Worm (Caenorhabditis elegans): Measurements from ENCODE around the gene lurp-1.

The lurp-1 gene

DNA sequence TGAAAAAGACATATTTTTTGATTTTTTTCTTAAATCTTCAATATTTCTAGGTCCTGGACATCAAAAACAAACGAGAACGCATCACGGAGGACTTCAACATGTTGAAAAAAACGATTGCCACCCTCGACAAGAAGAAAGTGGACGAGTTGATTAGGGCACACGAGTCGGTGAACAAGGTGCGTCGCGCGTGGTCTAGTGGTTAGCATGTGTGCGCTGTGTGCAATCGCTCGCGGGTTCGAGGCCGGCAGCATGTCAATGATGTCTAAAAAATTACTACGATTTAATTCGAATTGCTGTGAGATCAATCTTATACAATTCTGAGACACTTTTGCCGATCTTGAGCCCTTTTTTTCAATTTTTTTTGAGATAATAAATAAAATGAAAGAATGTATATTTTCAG, 40.7 kb upstream of the lurp-1 start (continued):
- TF ChIP-seq skn-1 (tag; optimal IDR thresholded peaks at IDR 0.05) (no peak), egl-43 (GFP tag; IDR thresholded peaks at IDR 0.05) (peak; percentile 94), unc-39 (tag; optimal IDR thresholded peaks at IDR 0.05) (no peak), dmd-9 (GFP tag; IDR thresholded peaks at IDR 0.05) (peak; percentile 79; the same call in 1 of the 2 replicates), ZK546.5 (tag; optimal IDR thresholded peaks at IDR 0.05) (no peak), nhr-77 (tag; optimal IDR thresholded peaks at IDR 0.05) (peak; percentile 34), fkh-10 (GFP tag; optimal IDR thresholded peaks at IDR 0.05) (peak; percentile 41), hlh-30 (tag; optimal IDR thresholded peaks at IDR 0.05; ENCODE audit: insufficient read depth) (peak; percentile 86), lim-7 (GFP tag; IDR thresholded peaks at IDR 0.05) (peak; percentile 89), daf-16 (GFP tag; optimal IDR thresholded peaks at IDR 0.05) (peak; percentile 64 to 83), daf-16 (tag; optimal IDR thresholded peaks at IDR 0.05) (peak; percentile 68), ceh-32 (tag; optimal IDR thresholded peaks at IDR 0.05; ENCODE audit: poor library complexity) (peak; percentile 57), lin-13 (GFP tag; optimal IDR thresholded peaks at IDR 0.05) (peak; percentile 68), D1046.2 (GFP tag; IDR thresholded peaks at IDR 0.05) (peak; percentile 92), F10B5.3 (tag; optimal IDR thresholded peaks at IDR 0.05) (peak; percentile 11), mep-1 (tag; optimal IDR thresholded peaks at IDR 0.05) (peak; percentile 93), nhr-48 (tag; optimal IDR thresholded peaks at IDR 0.05) (peak; percentile 55), tra-1 (GFP tag; IDR thresholded peaks at IDR 0.05) (peak; percentile 79), ztf-11 (tag; optimal IDR thresholded peaks at IDR 0.05) (peak; percentile 9), zip-2 (tag; optimal IDR thresholded peaks at IDR 0.05) (peak; percentile 42), daf-19 (GFP tag; conservative IDR thresholded peaks at IDR 0.05) (no peak), gei-8 (GFP tag; optimal IDR thresholded peaks at IDR 0.05) (peak; percentile 60), ztf-7 (tag; optimal IDR thresholded peaks at IDR 0.05) (peak; percentile 69), jun-1 (tag; optimal IDR thresholded peaks at IDR 0.05) (no peak), mdt-29 (GFP tag; IDR thresholded peaks at IDR 0.05) (peak; percentile 65), spr-3 (GFP tag; optimal IDR thresholded peaks at IDR 0.05) (peak; percentile 77), arid-1 (GFP tag; conservative IDR thresholded peaks at IDR 0.05) (peak; percentile 95), R02D3.7 (tag; optimal IDR thresholded peaks at IDR 0.05) (peak; percentile 18), hmg-1.1 (GFP tag; IDR thresholded peaks at IDR 0.05) (peak; percentile 94), ceh-82 (tag; optimal IDR thresholded peaks at IDR 0.05) (no peak), F49E8.2 (tag; optimal IDR thresholded peaks at IDR 0.05; ENCODE audit: borderline replicate concordance) (peak; percentile 79), unc-62 (GFP tag; optimal IDR thresholded peaks at IDR 0.05 in 1 of 2) (peak in 1 of 2 experiments; percentile 97), unc-62 (tag; optimal IDR thresholded peaks at IDR 0.05) (no peak), aha-1 (tag) (peak; percentile 98), dpl-1 (GFP tag; optimal IDR thresholded peaks at IDR 0.05) (peak; percentile 63), mxl-2 (GFP tag; conservative IDR thresholded peaks at IDR 0.05) (peak; percentile 36; the same call in 1 of the 2 replicates), nhr-28 (tag; optimal IDR thresholded peaks at IDR 0.05) (peak; percentile 59), ctbp-1 (GFP tag; IDR thresholded peaks at IDR 0.05) (peak; percentile 88), T26A8.4 (GFP tag; IDR thresholded peaks at IDR 0.05) (peak; percentile 86), zip-11 (GFP tag; IDR thresholded peaks at IDR 0.05) (0 out of 2 replicates have a peak, but pooled peaks have one; percentile 50), spr-1 (tag; optimal IDR thresholded peaks at IDR 0.05) (peak; percentile 71), mdl-1 (tag; optimal IDR thresholded peaks at IDR 0.05) (peak; percentile 30 to 71), sdz-12 (GFP tag; optimal IDR thresholded peaks at IDR 0.05) (peak; percentile 75), ceh-20 (GFP tag; IDR thresholded peaks at IDR 0.05) (peak; percentile 75), Y75B8A.6 (GFP tag; IDR thresholded peaks at IDR 0.05) (0 out of 2 replicates have a peak, but pooled peaks have one; percentile 60), ceh-44 (GFP tag; IDR thresholded peaks at IDR 0.05) (peak; percentile 67; the same call in 1 of the 2 replicates), duxl-1 (tag; optimal IDR thresholded peaks at IDR 0.05; ENCODE audit: poor library complexity) (peak; percentile 91), dve-1 (tag; optimal IDR thresholded peaks at IDR 0.05; ENCODE audit: insufficient read depth) (peak; percentile 78), vab-7 (GFP tag; IDR thresholded peaks at IDR 0.05) (peak; percentile 95), cey-2 (tag; optimal IDR thresholded peaks at IDR 0.05; ENCODE audit: borderline replicate concordance, insufficient read depth) (no peak), lin-15B (tag; optimal IDR thresholded peaks at IDR 0.05) (no peak)

Measured in whole organism, L4 larva.